Worm (Caenorhabditis elegans) whole organism, mixed stage, embryonic: Measurements from ENCODE around the gene ZC190.5.

Experiments used
- M03D4.4 ChIP-seq: sonication (generic microtip); optimal IDR thresholded peaks from 2 replicates; lab custom pipeline; 2017; ENCODE audit warnings: mild to moderate bottlenecking, missing genetic modification characterization, missing compliant biosample characterization
- bed-3 ChIP-seq: fragments of 200-800 bp; sonication (Bioruptor generic); optimal IDR thresholded peaks from 3 replicates; lab custom pipeline; 2018; ENCODE audit warnings: mild to moderate bottlenecking, missing genetic modification characterization, moderate library complexity, missing compliant biosample characterization
- blmp-1 ChIP-seq: fragments of 150-350 bp; optimal IDR thresholded peaks from 2 replicates; lab custom pipeline; 2014; ENCODE audit warnings: missing biosample characterization, missing genetic modification characterization
- ceh-39 ChIP-seq: fragments of 150-350 bp; optimal IDR thresholded peaks from 2 replicates; lab custom pipeline; 2014; ENCODE audit warnings: missing biosample characterization, missing genetic modification characterization
- ceh-43 ChIP-seq: fragments of 200-800 bp; sonication (Bioruptor generic); optimal IDR thresholded peaks from 2 replicates; lab custom pipeline; 2018; ENCODE audit warnings: mild to moderate bottlenecking, missing genetic modification characterization, moderate library complexity, missing compliant biosample characterization
- ceh-83 ChIP-seq: fragments of 200-800 bp; sonication (Bioruptor generic); optimal IDR thresholded peaks from 2 replicates; lab custom pipeline; 2018; ENCODE audit warnings: mild to moderate bottlenecking, missing genetic modification characterization, missing compliant biosample characterization
- ces-1 ChIP-seq: fragments of 150-350 bp; optimal IDR thresholded peaks from 2 replicates; lab custom pipeline; 2014; ENCODE audit warnings: missing biosample characterization, missing genetic modification reagents, missing genetic modification characterization
- cnd-1 ChIP-seq: fragments of 200-800 bp; sonication (Bioruptor generic); optimal IDR thresholded peaks from 2 replicates; lab custom pipeline; 2018; ENCODE audit warnings: mild to moderate bottlenecking, missing genetic modification characterization, missing compliant biosample characterization
- drap-1 ChIP-seq: fragments of 200-800 bp; sonication (Bioruptor generic); optimal IDR thresholded peaks from 3 replicates; lab custom pipeline; 2018; ENCODE audit warnings: mild to moderate bottlenecking, missing genetic modification characterization, missing compliant biosample characterization
- elt-1 ChIP-seq: sonication (generic microtip); optimal IDR thresholded peaks from 2 replicates; lab custom pipeline; 2017; ENCODE audit warnings: missing genetic modification characterization, mild to moderate bottlenecking, missing compliant biosample characterization, antibody characterized with exemption, moderate library complexity, borderline replicate concordance; ENCODE audit not compliant: insufficient read depth
- elt-3 ChIP-seq: fragments of 150-350 bp; optimal IDR thresholded peaks from 2 replicates; lab custom pipeline; 2014; ENCODE audit warnings: missing biosample characterization, missing genetic modification characterization
- flh-1 ChIP-seq: fragments of 200-800 bp; sonication (Bioruptor generic); optimal IDR thresholded peaks from 2 replicates; lab custom pipeline; 2018; ENCODE audit warnings: mild to moderate bottlenecking, missing genetic modification characterization, moderate library complexity, missing compliant biosample characterization
- ham-2 ChIP-seq: fragments of 200-800 bp; sonication (Bioruptor generic); optimal IDR thresholded peaks from 2 replicates; lab custom pipeline; 2018; ENCODE audit warnings: mild to moderate bottlenecking, missing genetic modification characterization, missing compliant biosample characterization
- hlh-1 ChIP-seq: fragments of 150-350 bp; optimal IDR thresholded peaks from 2 replicates; lab custom pipeline; 2014; ENCODE audit warnings: missing biosample characterization, missing genetic modification reagents, missing genetic modification characterization
- lin-13 ChIP-seq: fragments of 150-350 bp; optimal IDR thresholded peaks from 2 replicates; lab custom pipeline; 2014; ENCODE audit warnings: missing biosample characterization, missing genetic modification characterization
- lin-32 ChIP-seq: fragments of 200-800 bp; sonication (Bioruptor generic); optimal IDR thresholded peaks from 2 replicates; lab custom pipeline; 2018; ENCODE audit warnings: mild to moderate bottlenecking, missing genetic modification characterization, missing compliant biosample characterization
- lsy-2 ChIP-seq: fragments of 150-350 bp; optimal IDR thresholded peaks from 2 replicates; lab custom pipeline; 2014; ENCODE audit warnings: missing biosample characterization, missing genetic modification characterization
- mab-5 ChIP-seq: fragments of 150-350 bp; optimal IDR thresholded peaks from 2 replicates; lab custom pipeline; 2014; ENCODE audit warnings: missing biosample characterization, missing genetic modification characterization
- mep-1 ChIP-seq: fragments of 150-350 bp; optimal IDR thresholded peaks from 2 replicates; lab custom pipeline; 2017; ENCODE audit warnings: missing biosample characterization, missing genetic modification reagents, missing genetic modification characterization, inconsistent platforms
- mls-2 ChIP-seq: sonication (generic microtip); optimal IDR thresholded peaks from 2 replicates; lab custom pipeline; 2016; ENCODE audit warnings: mild to moderate bottlenecking, missing genetic modification characterization, moderate library complexity, missing compliant biosample characterization
- nhr-12 ChIP-seq: fragments of 150-350 bp; optimal IDR thresholded peaks from 2 replicates; lab custom pipeline; 2014; ENCODE audit warnings: missing biosample characterization, missing genetic modification characterization
- nhr-2 ChIP-seq: fragments of 150-350 bp; optimal IDR thresholded peaks from 2 replicates; lab custom pipeline; 2014; ENCODE audit warnings: missing biosample characterization, missing genetic modification characterization
- nhr-237 ChIP-seq: fragments of 150-350 bp; optimal IDR thresholded peaks from 2 replicates; lab custom pipeline; 2014; ENCODE audit warnings: missing biosample characterization, missing genetic modification characterization
- nhr-28 ChIP-seq: fragments of 150-350 bp; optimal IDR thresholded peaks from 2 replicates; lab custom pipeline; 2014; ENCODE audit warnings: missing biosample characterization, missing genetic modification characterization
- nhr-76 ChIP-seq: sonication (generic microtip); optimal IDR thresholded peaks from 2 replicates; lab custom pipeline; 2017; ENCODE audit warnings: missing biosample characterization, missing genetic modification characterization
- pha-4 ChIP-seq: fragments of 150-350 bp; optimal IDR thresholded peaks from 2 replicates; lab custom pipeline; 2018; ENCODE audit warnings: missing biosample characterization, missing genetic modification reagents, missing genetic modification characterization
- sem-2 ChIP-seq: fragments of 200-800 bp; sonication (Bioruptor generic); optimal IDR thresholded peaks from 2 replicates; lab custom pipeline; 2018; ENCODE audit warnings: mild to moderate bottlenecking, missing genetic modification characterization, missing compliant biosample characterization
- snpc-4 ChIP-seq: fragments of 150-350 bp; optimal IDR thresholded peaks from 2 replicates; lab custom pipeline; 2014; ENCODE audit warnings: missing biosample characterization, missing genetic modification characterization
- sptf-1 ChIP-seq: sonication (generic microtip); optimal IDR thresholded peaks from 2 replicates; lab custom pipeline; 2017; ENCODE audit warnings: mild to moderate bottlenecking, missing genetic modification characterization, moderate library complexity, missing compliant biosample characterization
- tbx-8 ChIP-seq: fragments of 200-800 bp; sonication (Bioruptor generic); optimal IDR thresholded peaks from 2 replicates; lab custom pipeline; 2018; ENCODE audit warnings: mild to moderate bottlenecking, missing genetic modification characterization, moderate library complexity, missing compliant biosample characterization
- unc-120 ChIP-seq: sonication (generic microtip); optimal IDR thresholded peaks from 2 replicates; lab custom pipeline; 2017; ENCODE audit warnings: missing genetic modification characterization, missing compliant biosample characterization; ENCODE audit not compliant: poor library complexity, severe bottlenecking
- unc-39 ChIP-seq: fragments of 150-350 bp; optimal IDR thresholded peaks from 2 replicates; lab custom pipeline; 2014; ENCODE audit warnings: missing biosample characterization, missing genetic modification characterization
- unc-62 ChIP-seq: fragments of 150-350 bp; optimal IDR thresholded peaks from 2 replicates; lab custom pipeline; 2014; ENCODE audit warnings: missing biosample characterization, missing genetic modification reagents, missing genetic modification characterization
- zip-8 ChIP-seq: fragments of 150-350 bp; optimal IDR thresholded peaks from 2 replicates; lab custom pipeline; 2014; ENCODE audit warnings: missing biosample characterization, missing genetic modification characterization
- ztf-11 ChIP-seq: fragments of 150-350 bp; optimal IDR thresholded peaks from 2 replicates; lab custom pipeline; 2014; ENCODE audit warnings: missing biosample characterization, missing genetic modification characterization

ZC190.5 gene

ce11 chrV:8635575-8635974, 37.8 kb downstream of the ZC190.5 start, which contains the start of gene oac-29:
oac-29 (minus strand) TSS chrV:8635675.
- no peak for TF ChIP-seq mls-2 (tag; lab: Kevin White, UChicago)
- no peak for TF ChIP-seq pha-4 (tag; lab: Kevin White, UChicago)
- no peak for TF ChIP-seq nhr-76 (tag; lab: Kevin White, UChicago)
- TF ChIP-seq unc-39: no peak
- no peak for TF ChIP-seq ces-1 (GFP tag; lab: Kevin White, UChicago)
- TF ChIP-seq nhr-28 (tag; lab: Kevin White, UChicago): no peak
- TF ChIP-seq M03D4.4 (tag; lab: Kevin White, UChicago): no peak
- no peak for TF ChIP-seq ceh-83 (GFP tag; lab: Kevin White, UChicago)
- TF ChIP-seq mep-1 (tag; lab: Kevin White, UChicago): no peak
- no peak for TF ChIP-seq unc-120 (tag; lab: Kevin White, UChicago)
- TF ChIP-seq nhr-237 (tag; lab: Kevin White, UChicago): no peak

DNA sequence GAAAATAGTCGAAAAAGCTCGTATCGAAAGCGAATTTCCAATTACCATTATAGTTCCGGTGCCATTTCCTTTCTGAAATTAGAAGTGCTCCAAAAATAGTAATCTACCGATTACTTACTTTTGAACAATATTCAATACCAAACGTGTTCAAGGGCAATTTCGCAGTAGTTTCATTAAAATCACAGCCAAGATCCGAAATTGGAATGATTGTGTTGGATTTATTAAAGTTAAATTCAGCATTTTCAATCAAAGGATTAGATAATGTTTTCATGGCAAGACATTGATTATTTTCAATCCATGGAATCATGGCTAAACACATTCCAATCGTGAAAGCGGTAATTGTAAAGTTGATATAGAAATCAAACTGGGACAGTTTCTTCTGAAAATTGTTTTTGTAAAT, 40.6 kb downstream of the ZC190.5 start:
- TF ChIP-seq flh-1: no peak
- no peak for TF ChIP-seq zip-8
- no peak for TF ChIP-seq unc-120 (tag; lab: Kevin White, UChicago)
- TF ChIP-seq, all 35 proteins: peak for 0

- TF ChIP-seq zip-8 (no peak), snpc-4 (tag; lab: Kevin White, UChicago) (no peak), ztf-11 (tag; lab: Kevin White, UChicago) (peak; percentile 10), unc-39 (no peak), nhr-2 (tag; lab: Kevin White, UChicago) (peak; percentile 11), sptf-1 (tag; lab: Kevin White, UChicago) (no peak), M03D4.4 (tag; lab: Kevin White, UChicago) (no peak), elt-3 (tag; lab: Kevin White, UChicago) (no peak), drap-1 (GFP tag; lab: Kevin White, UChicago) (peak; percentile 62), cnd-1 (peak; percentile 53), ceh-39 (tag; lab: Kevin White, UChicago) (peak; percentile 12), mab-5 (peak; percentile 52), mep-1 (tag; lab: Kevin White, UChicago) (peak; percentile 45), unc-62 (GFP tag; lab: Kevin White, UChicago) (peak; percentile 18), blmp-1 (tag; lab: Kevin White, UChicago) (peak; percentile 41), hlh-1 (tag; lab: Kevin White, UChicago) (peak; percentile 86), pha-4 (tag; lab: Kevin White, UChicago) (peak; percentile 36), bed-3 (GFP tag; lab: Kevin White, UChicago) (peak; percentile 22), flh-1 (no peak), nhr-237 (tag; lab: Kevin White, UChicago) (peak; percentile 11), nhr-12 (tag; lab: Kevin White, UChicago) (no peak), tbx-8 (GFP tag; lab: Kevin White, UChicago) (no peak), ceh-83 (GFP tag; lab: Kevin White, UChicago) (peak; percentile 75), lin-32 (GFP tag; lab: Kevin White, UChicago) (peak; percentile 18), ham-2 (peak; percentile 18), elt-1 (tag; lab: Kevin White, UChicago) (no peak), sem-2 (GFP tag; lab: Kevin White, UChicago) (no peak), lsy-2 (tag; lab: Kevin White, UChicago) (peak; percentile 39), mls-2 (tag; lab: Kevin White, UChicago) (no peak), ces-1 (GFP tag; lab: Kevin White, UChicago) (no peak), nhr-28 (tag; lab: Kevin White, UChicago) (no peak), lin-13 (tag; lab: Kevin White, UChicago) (peak; percentile 50), nhr-76 (tag; lab: Kevin White, UChicago) (no peak), ceh-43 (GFP tag; lab: Kevin White, UChicago) (peak; percentile 67), unc-120 (tag; lab: Kevin White, UChicago) (peak; percentile 33)
These were observed 42.1 kb downstream of the ZC190.5 start, which contains the start of gene atg-18 for ce11 chrV:8631277-8631765. atg-18 (minus strand) TSS chrV:8631327.
